Worm (Caenorhabditis elegans) whole organism, mixed stage, embryonic: ENCODE measurements around the gene srg-60.

Experiments used
- ceh-39 ChIP-seq: fragments of 150-350 bp; optimal IDR thresholded peaks from 2 replicates; lab custom pipeline; 2014; ENCODE audit warnings: missing biosample characterization, missing genetic modification characterization
- flh-1 ChIP-seq: fragments of 200-800 bp; sonication (Bioruptor generic); optimal IDR thresholded peaks from 2 replicates; lab custom pipeline; 2018; ENCODE audit warnings: mild to moderate bottlenecking, missing genetic modification characterization, moderate library complexity, missing compliant biosample characterization
- lin-13 ChIP-seq: fragments of 150-350 bp; optimal IDR thresholded peaks from 2 replicates; lab custom pipeline; 2014; ENCODE audit warnings: missing biosample characterization, missing genetic modification characterization
- mep-1 ChIP-seq: fragments of 150-350 bp; optimal IDR thresholded peaks from 2 replicates; lab custom pipeline; 2017; ENCODE audit warnings: missing biosample characterization, missing genetic modification reagents, missing genetic modification characterization, inconsistent platforms
- nhr-12 ChIP-seq: fragments of 150-350 bp; optimal IDR thresholded peaks from 2 replicates; lab custom pipeline; 2014; ENCODE audit warnings: missing biosample characterization, missing genetic modification characterization
- pha-4 ChIP-seq: fragments of 150-350 bp; optimal IDR thresholded peaks from 2 replicates; lab custom pipeline; 2018; ENCODE audit warnings: missing biosample characterization, missing genetic modification reagents, missing genetic modification characterization
- snpc-4 ChIP-seq: fragments of 150-350 bp; optimal IDR thresholded peaks from 2 replicates; lab custom pipeline; 2014; ENCODE audit warnings: missing biosample characterization, missing genetic modification characterization
- tbx-8 ChIP-seq: fragments of 200-800 bp; sonication (Bioruptor generic); optimal IDR thresholded peaks from 2 replicates; lab custom pipeline; 2018; ENCODE audit warnings: mild to moderate bottlenecking, missing genetic modification characterization, moderate library complexity, missing compliant biosample characterization
- unc-120 ChIP-seq: sonication (generic microtip); optimal IDR thresholded peaks from 2 replicates; lab custom pipeline; 2017; ENCODE audit warnings: missing genetic modification characterization, missing compliant biosample characterization; ENCODE audit not compliant: poor library complexity, severe bottlenecking
- unc-39 ChIP-seq: fragments of 150-350 bp; optimal IDR thresholded peaks from 2 replicates; lab custom pipeline; 2014; ENCODE audit warnings: missing biosample characterization, missing genetic modification characterization
- unc-62 ChIP-seq: fragments of 150-350 bp; optimal IDR thresholded peaks from 2 replicates; lab custom pipeline; 2014; ENCODE audit warnings: missing biosample characterization, missing genetic modification reagents, missing genetic modification characterization
- ztf-11 ChIP-seq: fragments of 150-350 bp; optimal IDR thresholded peaks from 2 replicates; lab custom pipeline; 2014; ENCODE audit warnings: missing biosample characterization, missing genetic modification characterization

DNA sequence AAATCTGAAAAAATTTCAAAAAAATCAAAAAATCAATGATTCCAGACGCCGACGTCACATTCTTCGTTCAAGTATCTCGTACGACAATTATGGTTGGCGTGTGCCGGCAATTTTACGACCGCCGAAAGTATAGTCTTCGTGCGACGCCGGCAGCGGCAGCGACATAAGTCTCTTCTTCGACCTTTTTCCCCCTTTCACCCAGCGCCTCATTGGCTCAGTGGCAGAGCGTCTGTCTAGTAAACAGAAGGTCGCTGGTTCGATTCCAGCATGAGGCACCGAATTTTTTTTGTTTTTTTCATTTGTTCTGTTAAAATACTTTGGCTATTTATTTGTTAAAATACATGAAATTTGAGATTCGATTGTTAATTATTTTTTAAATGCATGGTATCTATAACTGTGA, 48.6 kb downstream of the srg-60 start:
- TF ChIP-seq snpc-4 (tag; lab: Kevin White, UChicago): no peak
- TF ChIP-seq lin-13 (tag; lab: Kevin White, UChicago): no peak
- TF ChIP-seq unc-39: no peak
- no peak for TF ChIP-seq tbx-8 (GFP tag; lab: Kevin White, UChicago)
- peak; percentile 32 for TF ChIP-seq unc-120 (tag; lab: Kevin White, UChicago)
- TF ChIP-seq nhr-12 (tag; lab: Kevin White, UChicago): no peak
- TF ChIP-seq flh-1: peak; percentile 14
- no peak for TF ChIP-seq pha-4 (tag; lab: Kevin White, UChicago)
- no peak for TF ChIP-seq mep-1 (tag; lab: Kevin White, UChicago)
- TF ChIP-seq unc-62: no peak
- no peak for TF ChIP-seq ztf-11 (tag; lab: Kevin White, UChicago)
- no peak for TF ChIP-seq ceh-39
